Fruit fly (Drosophila melanogaster) whole organism, embryonic: ENCODE data around the gene CG11396.

ENCODE experiments used
- Atf3 ChIP-seq: fragments of 200-800 bp; sonication (Bioruptor generic); optimal IDR thresholded peaks from 3 replicates; lab custom pipeline; 2016; ENCODE audit warnings: missing biosample characterization, missing genetic modification characterization
- CG10979 ChIP-seq: fragments of 200-800 bp; sonication (Bioruptor generic); optimal IDR thresholded peaks from 2 replicates; lab custom pipeline; 2018; ENCODE audit warnings: missing biosample characterization, mild to moderate bottlenecking, missing genetic modification characterization, moderate library complexity
- CG12219 ChIP-seq: fragments of 200-800 bp; sonication (Bioruptor generic); optimal IDR thresholded peaks from 3 replicates; lab custom pipeline; 2018; ENCODE audit warnings: missing biosample characterization, mild to moderate bottlenecking, missing genetic modification characterization
- CG12391 ChIP-seq: fragments of 200-800 bp; sonication (Bioruptor generic); optimal IDR thresholded peaks from 3 replicates; lab custom pipeline; 2018; ENCODE audit warnings: missing biosample characterization, mild to moderate bottlenecking, missing genetic modification characterization, moderate library complexity
- CG14667 ChIP-seq: fragments of 200-800 bp; sonication (Bioruptor generic); IDR thresholded peaks from 2 replicates; pipeline ENCODE4 v1.3.6; 2022; ENCODE audit warnings: missing biosample characterization, missing genetic modification characterization
- CG14710 ChIP-seq: fragments of 200-800 bp; sonication (Bioruptor generic); optimal IDR thresholded peaks from 3 replicates; lab custom pipeline; 2019; ENCODE audit warnings: missing biosample characterization, mild to moderate bottlenecking, missing genetic modification characterization, moderate library complexity
- CG17328 ChIP-seq: fragments of 200-800 bp; sonication (Bioruptor generic); IDR thresholded peaks from 2 replicates; pipeline ENCODE4 v1.3.6; 2022; ENCODE audit warnings: missing biosample characterization, missing genetic modification characterization
- CG17829 ChIP-seq: fragments of 200-800 bp; optimal IDR thresholded peaks from 2 replicates; lab custom pipeline; 2019; ENCODE audit warnings: missing biosample characterization, mild to moderate bottlenecking, missing genetic modification characterization, moderate library complexity
- CG2199 ChIP-seq: fragments of 200-800 bp; sonication (Bioruptor generic); IDR thresholded peaks from 3 replicates; pipeline ENCODE4 v1.3.6; 2022; ENCODE audit warnings: missing biosample characterization, missing genetic modification characterization
- CG3065 ChIP-seq: fragments of 200-800 bp; sonication (Bioruptor generic); optimal IDR thresholded peaks from 2 replicates; lab custom pipeline; 2016; ENCODE audit warnings: missing biosample characterization, missing genetic modification characterization
- CG32772 ChIP-seq: fragments of 200-800 bp; sonication (Bioruptor generic); IDR thresholded peaks from 2 replicates; pipeline ENCODE4 v1.3.6; 2022; ENCODE audit warnings: missing biosample characterization, missing genetic modification characterization
- CG42726 ChIP-seq: fragments of 200-800 bp; sonication (Bioruptor generic); IDR thresholded peaks from 2 replicates; pipeline ENCODE4 v1.3.6; 2022; ENCODE audit warnings: missing biosample characterization, missing genetic modification characterization; ENCODE audit not compliant: partially characterized antibody
- CG4328 ChIP-seq: fragments of 200-800 bp; sonication (Bioruptor generic); optimal IDR thresholded peaks from 3 replicates; lab custom pipeline; 2017; ENCODE audit warnings: missing biosample characterization, missing genetic modification reagents, missing genetic modification characterization
- CG4854 ChIP-seq: fragments of 200-800 bp; sonication (Bioruptor generic); optimal IDR thresholded peaks from 2 replicates; lab custom pipeline; 2016; ENCODE audit warnings: missing biosample characterization, missing genetic modification characterization, inconsistent platforms
- CG5245 ChIP-seq: fragments of 200-800 bp; sonication (Bioruptor generic); optimal IDR thresholded peaks from 3 replicates; lab custom pipeline; 2016; ENCODE audit warnings: missing biosample characterization, missing genetic modification characterization
- CG6175 ChIP-seq: fragments of 200-800 bp; sonication (Bioruptor generic); IDR thresholded peaks from 3 replicates; pipeline ENCODE4 v1.3.6; 2022; ENCODE audit warnings: missing biosample characterization, missing genetic modification characterization
- CG6813 ChIP-seq: fragments of 200-800 bp; sonication (Bioruptor generic); optimal IDR thresholded peaks from 2 replicates; lab custom pipeline; 2017; ENCODE audit warnings: missing biosample characterization, missing genetic modification characterization, mild to moderate bottlenecking, moderate library complexity, missing genetic modification reagents
- CG8388 ChIP-seq: fragments of 200-800 bp; sonication (Bioruptor generic); optimal IDR thresholded peaks from 2 replicates; lab custom pipeline; 2019; ENCODE audit warnings: missing biosample characterization, mild to moderate bottlenecking, missing genetic modification characterization, moderate library complexity
- CG8924 ChIP-seq: fragments of 200-800 bp; optimal IDR thresholded peaks from 3 replicates; lab custom pipeline; 2019; ENCODE audit warnings: missing biosample characterization, mild to moderate bottlenecking, missing genetic modification characterization, moderate library complexity
- CoRest ChIP-seq: fragments of 200-800 bp; sonication (Bioruptor generic); optimal IDR thresholded peaks from 3 replicates; lab custom pipeline; 2018; ENCODE audit warnings: missing biosample characterization, mild to moderate bottlenecking, missing genetic modification characterization, moderate library complexity
- Ets65A ChIP-seq: fragments of 200-800 bp; sonication (Bioruptor generic); peaks from one replicate; lab custom pipeline; 2016; ENCODE audit warnings: missing biosample characterization, missing genetic modification characterization
- Ets97D ChIP-seq: fragments of 200-800 bp; sonication (Bioruptor generic); optimal IDR thresholded peaks from 3 replicates; lab custom pipeline; 2016; ENCODE audit warnings: missing biosample characterization, missing genetic modification characterization
- HLH3B ChIP-seq: fragments of 200-800 bp; sonication (Bioruptor generic); IDR thresholded peaks from 2 replicates; pipeline ENCODE4 v1.3.6; 2022; ENCODE audit warnings: missing biosample characterization, missing genetic modification characterization
- Jarid2 ChIP-seq: fragments of 200-800 bp; sonication (Bioruptor generic); optimal IDR thresholded peaks from 3 replicates; lab custom pipeline; 2017; ENCODE audit warnings: mild to moderate bottlenecking, missing biosample characterization, missing genetic modification reagents, missing genetic modification characterization
- Kr ChIP-seq: fragments of 200-800 bp; sonication (Bioruptor generic); optimal IDR thresholded peaks from 2 replicates; lab custom pipeline; 2017; ENCODE audit warnings: missing biosample characterization, mild to moderate bottlenecking, missing genetic modification characterization
- Mad ChIP-seq: fragments of 200-800 bp; sonication (Bioruptor generic); optimal IDR thresholded peaks from 2 replicates; lab custom pipeline; 2016; ENCODE audit warnings: missing biosample characterization, missing genetic modification characterization
- Med ChIP-seq: fragments of 200-800 bp; sonication (Bioruptor generic); peaks from one replicate; lab custom pipeline; 2016; ENCODE audit warnings: missing biosample characterization, missing genetic modification characterization, mild to moderate bottlenecking, inconsistent platforms, moderate library complexity
- Mrtf ChIP-seq: fragments of 200-800 bp; sonication (Bioruptor generic); IDR thresholded peaks from 3 replicates; pipeline ENCODE4 v1.3.6; 2022; ENCODE audit warnings: missing biosample characterization, missing genetic modification characterization
- Nf-YA ChIP-seq: fragments of 200-800 bp; sonication (Bioruptor generic); IDR thresholded peaks from 2 replicates; pipeline ENCODE4 v1.3.6; 2022; ENCODE audit warnings: missing biosample characterization, missing genetic modification characterization
- Nf-YC ChIP-seq: fragments of 200-800 bp; optimal IDR thresholded peaks from 3 replicates; lab custom pipeline; 2019; ENCODE audit warnings: missing biosample characterization, mild to moderate bottlenecking, missing genetic modification characterization, moderate library complexity
- cwo ChIP-seq: fragments of 200-800 bp; sonication (Bioruptor generic); optimal IDR thresholded peaks from 3 replicates; lab custom pipeline; 2017; ENCODE audit warnings: missing biosample characterization, missing genetic modification characterization, mild to moderate bottlenecking, moderate library complexity, missing genetic modification reagents
- fd64A ChIP-seq: fragments of 200-800 bp; sonication (Bioruptor generic); optimal IDR thresholded peaks from 3 replicates; lab custom pipeline; 2018; ENCODE audit warnings: missing biosample characterization, mild to moderate bottlenecking, missing genetic modification characterization
- insv ChIP-seq, 2 experiments: fragments of 200-800 bp; sonication (Bioruptor generic); optimal IDR thresholded peaks; 3 replicates each; lab custom pipeline; 2016 to 2018; ENCODE audit warnings: missing biosample characterization in 2 of 2, missing genetic modification characterization in 2 of 2
- inv ChIP-seq: fragments of 200-800 bp; sonication (Bioruptor generic); IDR thresholded peaks from 2 replicates; pipeline ENCODE4 v1.3.6; 2022; ENCODE audit warnings: missing biosample characterization, missing genetic modification characterization; ENCODE audit not compliant: partially characterized antibody
- onecut ChIP-seq: fragments of 200-800 bp; sonication (Bioruptor generic); IDR thresholded peaks from 2 replicates; pipeline ENCODE4 v1.3.6; 2022; ENCODE audit warnings: missing biosample characterization, missing genetic modification characterization
- otp ChIP-seq: fragments of 200-800 bp; sonication (Bioruptor generic); IDR thresholded peaks from 3 replicates; pipeline ENCODE4, ENCODE4 v1.3.6; 2022; ENCODE audit warnings: missing biosample characterization, missing genetic modification characterization
- p53 ChIP-seq: fragments of 200-800 bp; sonication (Bioruptor generic); optimal IDR thresholded peaks from 2 replicates; lab custom pipeline; 2016; ENCODE audit warnings: missing biosample characterization, missing genetic modification characterization
- pfk ChIP-seq: fragments of 200-800 bp; sonication (Bioruptor generic); optimal IDR thresholded peaks from 2 replicates; lab custom pipeline; 2018; ENCODE audit warnings: missing biosample characterization, mild to moderate bottlenecking, missing genetic modification characterization, moderate library complexity
- prd ChIP-seq, 3 experiments: fragments of >200 bp in 2 of 3; fragments of 200-800 bp in 1 of 3; sonication (Bioruptor generic) in 1 of 3; optimal IDR thresholded peaks in 2 of 3; IDR thresholded peaks in 1 of 3; 2 replicates in 2 of 3; 3 replicates in 1 of 3; pipeline versions ENCODE4 v1.3.6 to Lab custom; 2017 to 2022; ENCODE audit warnings: missing biosample characterization in 1 of 3, missing genetic modification characterization in 1 of 3
- rib ChIP-seq: fragments of 200-800 bp; sonication (Bioruptor generic); IDR thresholded peaks from 2 replicates; pipeline ENCODE4 v1.3.6; 2022; ENCODE audit warnings: missing biosample characterization, missing genetic modification characterization
- salm ChIP-seq: fragments of 200-800 bp; sonication (Bioruptor generic); optimal IDR thresholded peaks from 2 replicates; lab custom pipeline; 2018; ENCODE audit warnings: missing biosample characterization, mild to moderate bottlenecking, missing genetic modification characterization
- scrt ChIP-seq: fragments of 200-800 bp; sonication (Bioruptor generic); optimal IDR thresholded peaks from 2 replicates; lab custom pipeline; 2018; ENCODE audit warnings: missing biosample characterization, mild to moderate bottlenecking, missing genetic modification characterization, moderate library complexity
- sd ChIP-seq: fragments of 200-800 bp; sonication (Bioruptor generic); optimal IDR thresholded peaks from 3 replicates; lab custom pipeline; 2018; ENCODE audit warnings: missing biosample characterization, mild to moderate bottlenecking, missing genetic modification characterization, moderate library complexity
- seq ChIP-seq: fragments of 200-800 bp; sonication (Bioruptor generic); IDR thresholded peaks from 2 replicates; pipeline ENCODE4 v1.3.6; 2022; ENCODE audit warnings: missing biosample characterization, missing genetic modification characterization
- sima ChIP-seq: fragments of 200-800 bp; sonication (Bioruptor generic); optimal IDR thresholded peaks from 2 replicates; lab custom pipeline; 2016; ENCODE audit warnings: missing biosample characterization, missing genetic modification characterization
- so ChIP-seq: fragments of 200-800 bp; sonication (Bioruptor generic); IDR thresholded peaks from 3 replicates; pipeline ENCODE4 v1.3.6; 2022; ENCODE audit warnings: missing biosample characterization, missing genetic modification characterization
- tll ChIP-seq, 2 experiments: fragments of 200-800 bp in 1 of 2; fragments of >200 bp in 1 of 2; sonication (Bioruptor generic) in 1 of 2; optimal IDR thresholded peaks; 2 replicates each; lab custom pipeline; 2017 to 2019; ENCODE audit warnings: missing biosample characterization in 2 of 2, missing genetic modification characterization in 2 of 2, mild to moderate bottlenecking in 1 of 2, moderate library complexity in 1 of 2
- trem ChIP-seq: fragments of 200-800 bp; optimal IDR thresholded peaks from 3 replicates; lab custom pipeline; 2019; ENCODE audit warnings: missing biosample characterization, mild to moderate bottlenecking, missing genetic modification characterization, moderate library complexity
- zen ChIP-seq: fragments of 200-800 bp; sonication (Bioruptor generic); optimal IDR thresholded peaks from 3 replicates; lab custom pipeline; 2018; ENCODE audit warnings: missing biosample characterization, mild to moderate bottlenecking, missing genetic modification characterization, moderate library complexity

Gene CG11396

dm6 chr3L:20792693-20793092, 4.8 kb upstream of the CG11396 start, which contains the start of gene Six4 (continued):
- TF ChIP-seq otp (GFP tag; lab: Robert Waterston, UW) (0 out of 3 replicates have a peak, but pooled peaks have one; percentile 18), CG4328 (peak; percentile 7), sd (tag; lab: Kevin White, UChicago) (no peak), inv (no peak), CG10979 (tag; lab: Kevin White, UChicago) (peak; percentile 13), CG12391 (tag; lab: Kevin White, UChicago) (no peak), fd64A (GFP tag; lab: Kevin White, UChicago) (peak; percentile 43), Ets65A (GFP tag; lab: Kevin White, UChicago) (peak; percentile 41), Med (GFP tag; lab: Kevin White, UChicago) (peak; percentile 34), scrt (GFP tag; lab: Kevin White, UChicago) (no peak), CG42726 (GFP tag; lab: Robert Waterston, UW) (no peak), trem (tag; lab: Kevin White, UChicago) (peak; percentile 18), rib (GFP tag; lab: Robert Waterston, UW) (no peak), CG14667 (GFP tag; lab: Robert Waterston, UW) (no peak), prd (optimal IDR thresholded peaks at IDR 0.05; lab: Kevin White, UChicago) (no peak), prd (GFP tag; IDR thresholded peaks at IDR 0.05; lab: Robert Waterston, UW) (0 out of 3 replicates have a peak, but pooled peaks have one; percentile 28), pfk (GFP tag; lab: Kevin White, UChicago) (peak; percentile 99), seq (GFP tag; lab: Robert Waterston, UW) (peak; percentile 89), CG2199 (no peak), CG3065 (GFP tag; lab: Kevin White, UChicago) (peak; percentile 97), tll (GFP tag; optimal IDR thresholded peaks at IDR 0.05; lab: Kevin White, UChicago) (peak in 1 of 2 experiments; percentile 2), CoRest (peak; percentile 5), CG4854 (GFP tag; lab: Kevin White, UChicago) (no peak), zen (tag; lab: Kevin White, UChicago) (peak; percentile 28), Jarid2 (GFP tag; lab: Kevin White, UChicago) (peak; percentile 74), insv (GFP tag; optimal IDR thresholded peaks at IDR 0.05; lab: Kevin White, UChicago) (peak in 1 of 2 experiments; percentile 21), Atf3 (GFP tag; lab: Kevin White, UChicago) (no peak), CG17328 (GFP tag; lab: Robert Waterston, UW) (peak; percentile 41; the same call in 1 of the 2 replicates), Kr (GFP tag; lab: Kevin White, UChicago) (peak; percentile 54), salm (tag; lab: Kevin White, UChicago) (no peak), CG14710 (tag; lab: Kevin White, UChicago) (peak; percentile 24), CG6175 (GFP tag; lab: Robert Waterston, UW) (0 out of 3 replicates have a peak, but pooled peaks have one; percentile 12), CG8924 (peak; percentile 40), sima (GFP tag; lab: Kevin White, UChicago) (no peak), CG8388 (GFP tag; lab: Kevin White, UChicago) (peak; percentile 27), CG5245 (GFP tag; lab: Kevin White, UChicago) (no peak), Ets97D (GFP tag; lab: Kevin White, UChicago) (peak; percentile 83), cwo (GFP tag; lab: Kevin White, UChicago) (no peak), CG17829 (tag; lab: Kevin White, UChicago) (peak; percentile 41), CG12219 (peak; percentile 15), Nf-YC (tag; lab: Kevin White, UChicago) (peak; percentile 94), CG32772 (GFP tag; lab: Robert Waterston, UW) (no peak), HLH3B (GFP tag; lab: Robert Waterston, UW) (no peak), Mrtf (GFP tag; lab: Robert Waterston, UW) (0 out of 3 replicates have a peak, but pooled peaks have one; percentile 34), CG6813 (peak; percentile 49), p53 (GFP tag; lab: Kevin White, UChicago) (no peak), onecut (GFP tag; lab: Robert Waterston, UW) (0 out of 2 replicates have a peak, but pooled peaks have one; percentile 20), so (GFP tag; lab: Robert Waterston, UW) (peak; percentile 64; the same call in 1 of the 3 replicates), Nf-YA (GFP tag; lab: Robert Waterston, UW) (0 out of 2 replicates have a peak, but pooled peaks have one; percentile 44), Mad (GFP tag; lab: Kevin White, UChicago) (no peak)
